Fruit fly (Drosophila melanogaster) Kc167 (cell line): ENCODE measurements around the gene Acsf3.

Experiments
- Myc ChIP-seq: fragments of >200 bp; optimal IDR thresholded peaks from 2 replicates; lab custom pipeline; 2017; ENCODE audit warnings: missing external identifiers
- Sin3A ChIP-seq: fragments of >200 bp; optimal IDR thresholded peaks from 2 replicates; lab custom pipeline; 2018; ENCODE audit warnings: missing external identifiers
- insv ChIP-seq: fragments of >200 bp; optimal IDR thresholded peaks from 3 replicates; lab custom pipeline; 2018; ENCODE audit warnings: missing external identifiers
- psq ChIP-seq: fragments of >200 bp; optimal IDR thresholded peaks from 2 replicates; lab custom pipeline; 2017; ENCODE audit warnings: missing external identifiers
- ttk ChIP-seq: sonication (Bioruptor generic); optimal IDR thresholded peaks from 2 replicates; lab custom pipeline; 2017; ENCODE audit warnings: missing external identifiers

DNA sequence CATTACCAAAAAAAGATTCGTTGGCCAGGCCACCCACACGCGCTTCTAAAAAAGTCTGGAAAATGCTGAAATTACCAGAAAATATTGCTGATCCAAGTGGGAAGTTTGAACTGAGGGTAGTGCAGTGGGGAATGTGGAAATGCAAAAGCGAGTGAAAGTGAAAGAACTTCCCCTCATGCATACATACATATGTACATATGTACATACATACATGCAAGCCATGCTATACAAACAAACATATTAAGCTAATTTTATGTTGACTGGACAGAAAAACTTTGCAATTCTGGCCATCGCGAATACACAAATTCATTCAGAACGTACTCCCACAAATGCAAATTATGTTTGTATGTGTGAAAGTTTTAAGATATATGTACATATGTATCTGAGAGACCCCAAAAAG, 30.5 kb upstream of the Acsf3 start:
- TF ChIP-seq Myc (lab: Kevin White, UChicago) (no peak), insv (lab: Kevin White, UChicago) (no peak), Sin3A (lab: Kevin White, UChicago) (no peak), psq (no peak), ttk (no peak)
